Fruit fly (Drosophila melanogaster): ENCODE results near the gene CG2211.

Gene CG2211

DNA sequence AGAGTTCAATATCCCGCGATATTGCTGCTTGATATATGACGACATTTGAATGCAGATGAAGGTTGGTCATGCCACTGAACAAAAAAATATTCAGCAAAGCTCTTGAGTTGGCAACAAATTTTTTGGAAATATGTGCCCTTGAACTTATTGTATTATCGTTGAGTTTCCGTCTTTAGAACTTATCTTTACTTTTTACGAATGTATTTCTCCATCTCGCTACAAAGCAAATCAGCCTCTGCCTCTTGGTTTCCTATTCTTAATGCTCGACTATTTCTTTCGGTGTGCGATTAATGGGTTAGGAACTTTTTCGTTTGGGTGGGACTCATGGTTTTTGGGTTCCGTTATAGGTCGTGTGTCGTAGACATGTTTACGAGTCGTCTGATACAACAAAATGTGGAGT, 12.0 kb downstream of the CG2211 start (continued):
- peak; percentile 78 for TF ChIP-seq CoRest (tag; optimal IDR thresholded peaks at IDR 0.05)
- TF ChIP-seq dmrt11E (tag; optimal IDR thresholded peaks at IDR 0.05), result peak; percentile 88
- peak; percentile 58 for TF ChIP-seq ind (GFP tag; optimal IDR thresholded peaks at IDR 0.05)
- TF ChIP-seq aop (GFP tag; IDR thresholded peaks at IDR 0.05), result no peak
- no peak for TF ChIP-seq CG6854 (GFP tag; optimal IDR thresholded peaks at IDR 0.05)
- TF ChIP-seq bab2 (GFP tag; optimal IDR thresholded peaks at IDR 0.05), result peak; percentile 33
- TF ChIP-seq CG7987 (GFP tag; optimal IDR thresholded peaks at IDR 0.05), result no peak
- peak; percentile 73 for TF ChIP-seq CG17385 (GFP tag; optimal IDR thresholded peaks at IDR 0.05)
- peak; percentile 81 for TF ChIP-seq CG11504 (tag; optimal IDR thresholded peaks at IDR 0.05)
- TF ChIP-seq CG11085 (GFP tag; IDR thresholded peaks at IDR 0.05), result no peak
- TF ChIP-seq CG17829 (tag; optimal IDR thresholded peaks at IDR 0.05), result peak; percentile 82
- 0 out of 3 replicates have a peak, but pooled peaks have one; percentile 53 for TF ChIP-seq CG2199 (GFP tag; IDR thresholded peaks at IDR 0.05)
- no peak for TF ChIP-seq mirr (GFP tag; optimal IDR thresholded peaks at IDR 0.05)
- TF ChIP-seq tup (GFP tag; optimal IDR thresholded peaks at IDR 0.05), result no peak
- peak; percentile 53 for TF ChIP-seq CG13775 (GFP tag; optimal IDR thresholded peaks at IDR 0.05)
- TF ChIP-seq pb (GFP tag; optimal IDR thresholded peaks at IDR 0.05), result peak; percentile 51
- TF ChIP-seq Pdp1 (GFP tag; optimal IDR thresholded peaks at IDR 0.05), result peak; percentile 49 to 66
- no peak for TF ChIP-seq luna (GFP tag; optimal IDR thresholded peaks at IDR 0.05)
- no peak for TF ChIP-seq MBD-R2 (GFP tag; IDR thresholded peaks at IDR 0.05)
- TF ChIP-seq her (GFP tag; optimal IDR thresholded peaks at IDR 0.05), result peak; percentile 59
- peak; percentile 46 for TF ChIP-seq zen (tag; optimal IDR thresholded peaks at IDR 0.05)
- no peak for TF ChIP-seq Hey (tag; optimal IDR thresholded peaks at IDR 0.05)
- no peak for TF ChIP-seq fru (optimal IDR thresholded peaks at IDR 0.05)
- TF ChIP-seq CG14050 (GFP tag; IDR thresholded peaks at IDR 0.05), result peak; percentile 48; the same call in 1 of the 3 replicates
- peak; percentile 46; the same call in 1 of the 2 replicates for TF ChIP-seq CG7372 (GFP tag; IDR thresholded peaks at IDR 0.05)
- peak; percentile 11 for TF ChIP-seq CG13624 (GFP tag; optimal IDR thresholded peaks at IDR 0.05)
- peak; percentile 62 for TF ChIP-seq esg (GFP tag; conservative IDR thresholded peaks at IDR 0.05)
- no peak for TF ChIP-seq yki (optimal IDR thresholded peaks at IDR 0.05)
- TF ChIP-seq NC2β (GFP tag; optimal IDR thresholded peaks at IDR 0.05), result peak; percentile 70
- TF ChIP-seq corto (GFP tag; optimal IDR thresholded peaks at IDR 0.05), result no peak
- peak; percentile 39; the same call in 1 of the 2 replicates for TF ChIP-seq CG32532 (GFP tag; IDR thresholded peaks at IDR 0.05)
- TF ChIP-seq CG14710 (tag; optimal IDR thresholded peaks at IDR 0.05), result peak; percentile 84
- peak; percentile 41 for TF ChIP-seq Ptx1 (GFP tag; IDR thresholded peaks at IDR 0.05)
- peak; percentile 71 for TF ChIP-seq CG8290 (GFP tag; optimal IDR thresholded peaks at IDR 0.05)
- peak; percentile 32 to 34 for TF ChIP-seq CG8290 (tag; optimal IDR thresholded peaks at IDR 0.05)
- TF ChIP-seq tna (GFP tag; IDR thresholded peaks at IDR 0.05; ENCODE audit: partially characterized antibody), result no peak
- peak; percentile 49 for TF ChIP-seq Lhr (GFP tag; optimal IDR thresholded peaks at IDR 0.05)
- TF ChIP-seq tll (GFP tag; optimal IDR thresholded peaks at IDR 0.05), result no peak
- no peak for TF ChIP-seq gsb (GFP tag; IDR thresholded peaks at IDR 0.05)
- TF ChIP-seq Ssrp (tag; optimal IDR thresholded peaks at IDR 0.05), result peak; percentile 83
- peak; percentile 75 for TF ChIP-seq twi (tag; optimal IDR thresholded peaks at IDR 0.05)
- no peak for TF ChIP-seq Bgb (GFP tag; IDR thresholded peaks at IDR 0.05; ENCODE audit: partially characterized antibody)
- TF ChIP-seq ara (GFP tag; IDR thresholded peaks at IDR 0.05), result peak; percentile 74
- TF ChIP-seq CG4360 (GFP tag; IDR thresholded peaks at IDR 0.05), result 0 out of 2 replicates have a peak, but pooled peaks have one; percentile 4
- no peak for TF ChIP-seq ham (GFP tag; IDR thresholded peaks at IDR 0.05)
- peak; percentile 80 for TF ChIP-seq Spps (tag; optimal IDR thresholded peaks at IDR 0.05)
- TF ChIP-seq Nf-YA (GFP tag; IDR thresholded peaks at IDR 0.05), result no peak
- TF ChIP-seq CG12391 (tag; optimal IDR thresholded peaks at IDR 0.05), result peak; percentile 80
- TF ChIP-seq dimm (GFP tag; IDR thresholded peaks at IDR 0.05), result no peak
- TF ChIP-seq CG17802 (tag; optimal IDR thresholded peaks at IDR 0.05), result peak; percentile 56
- no peak for TF ChIP-seq CG15479 (GFP tag; optimal IDR thresholded peaks at IDR 0.05)

Data from whole organism, embryonic.